Worm (Caenorhabditis elegans) whole organism, L3 larva: ENCODE data around the gene T08D10.4.

Experiments used
- egl-5 ChIP-seq: fragments of 150-350 bp; optimal IDR thresholded peaks from 2 replicates; lab custom pipeline; 2017; ENCODE audit warnings: missing biosample characterization, missing genetic modification reagents, missing genetic modification characterization, inconsistent platforms
- elt-1 ChIP-seq: fragments of 150-350 bp; optimal IDR thresholded peaks from 2 replicates; lab custom pipeline; 2014; ENCODE audit warnings: missing biosample characterization, missing genetic modification characterization
- nhr-77 ChIP-seq: fragments of 150-350 bp; optimal IDR thresholded peaks from 2 replicates; lab custom pipeline; 2014; ENCODE audit warnings: missing biosample characterization, missing genetic modification characterization
- zag-1 ChIP-seq: fragments of 150-350 bp; optimal IDR thresholded peaks from 2 replicates; lab custom pipeline; 2014; ENCODE audit warnings: missing biosample characterization, missing genetic modification characterization

DNA sequence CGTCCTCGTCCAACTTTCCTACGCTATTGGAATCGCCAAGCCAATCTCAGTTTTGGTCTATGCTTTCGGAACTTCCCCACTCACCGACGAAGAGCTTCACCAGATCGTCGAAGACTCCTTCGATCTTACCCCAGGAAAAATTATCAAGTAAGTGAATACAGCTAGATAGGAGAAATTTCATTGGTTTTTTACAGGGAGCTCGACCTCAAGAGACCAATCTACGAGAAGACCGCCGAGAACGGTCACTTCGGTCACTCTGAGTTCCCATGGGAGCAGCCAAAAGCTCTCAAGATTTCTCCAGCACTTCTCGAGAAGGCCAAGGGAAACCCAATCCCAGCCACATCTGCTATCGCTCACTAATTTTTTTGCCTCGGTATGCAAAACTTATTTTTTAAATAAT is 13.9 kb upstream of the T08D10.4 start:
- TF ChIP-seq elt-1 (tag; lab: Kevin White, UChicago) (no peak), egl-5 (tag; lab: Kevin White, UChicago) (no peak), nhr-77 (no peak), zag-1 (no peak)
